Worm (Caenorhabditis elegans): ENCODE results near the gene fbxa-196.

The fbxa-196 gene

DNA sequence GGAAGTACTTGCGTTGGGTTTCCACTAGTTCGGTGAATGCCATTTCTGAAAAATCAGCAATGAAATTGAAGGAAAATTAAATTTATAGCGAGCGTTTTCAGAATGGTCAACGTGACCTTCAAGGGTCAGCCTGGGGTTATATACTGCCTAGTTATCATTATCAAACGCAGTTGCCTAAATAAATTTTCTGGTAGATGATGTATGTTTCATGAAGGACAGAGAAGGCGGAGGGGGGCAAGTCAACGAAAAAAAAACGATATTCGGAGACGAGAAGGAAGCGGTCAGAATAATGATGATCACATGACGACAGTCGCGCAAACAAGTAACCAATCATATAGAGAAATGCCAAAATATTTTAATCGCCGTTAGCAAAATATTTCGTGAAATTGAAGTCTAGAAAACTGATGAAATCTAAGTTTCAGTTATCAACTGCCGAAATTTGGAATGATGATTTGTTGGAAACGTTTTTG is 18.6 kb upstream of the fbxa-196 start, which contains the start of gene alh-4:
TSS of gene alh-4 (minus strand) at position 51 of the 470 bp plus-strand sequence.
- TF ChIP-seq unc-55 (GFP tag; optimal IDR thresholded peaks at IDR 0.05) (no peak), nhr-11 (tag; optimal IDR thresholded peaks at IDR 0.05) (no peak), nhr-25 (tag; optimal IDR thresholded peaks at IDR 0.05) (peak; percentile 66), unc-39 (tag; optimal IDR thresholded peaks at IDR 0.05) (no peak), Y55F3AM.14 (GFP tag; optimal IDR thresholded peaks at IDR 0.05) (no peak), nhr-129 (tag; optimal IDR thresholded peaks at IDR 0.05) (peak; percentile 16), egl-27 (tag; optimal IDR thresholded peaks at IDR 0.05) (no peak), ceh-16 (tag; optimal IDR thresholded peaks at IDR 0.05) (no peak), ztf-4 (tag; optimal IDR thresholded peaks at IDR 0.05) (no peak), ztf-1 (GFP tag; conservative IDR thresholded peaks at IDR 0.05) (no peak), sem-4 (tag; optimal IDR thresholded peaks at IDR 0.05) (no peak), nhr-23 (tag; optimal IDR thresholded peaks at IDR 0.05) (no peak), sma-9 (GFP tag; optimal IDR thresholded peaks at IDR 0.05) (peak; percentile 21), sma-9 (tag; optimal IDR thresholded peaks at IDR 0.05) (no peak), lsy-2 (tag; optimal IDR thresholded peaks at IDR 0.05) (no peak), blmp-1 (tag; optimal IDR thresholded peaks at IDR 0.05; ENCODE audit: insufficient read depth) (peak; percentile 3), dmd-4 (tag; optimal IDR thresholded peaks at IDR 0.05) (no peak), nhr-21 (tag; optimal IDR thresholded peaks at IDR 0.05) (peak; percentile 6), ama-1 (optimal IDR thresholded peaks at IDR 0.05) (no peak), ZK546.5 (tag; optimal IDR thresholded peaks at IDR 0.05) (no peak), gmeb-1 (tag; optimal IDR thresholded peaks at IDR 0.05) (peak; percentile 19), alr-1 (tag; optimal IDR thresholded peaks at IDR 0.05) (no peak), snpc-4 (tag; optimal IDR thresholded peaks at IDR 0.05) (no peak), mbf-1 (tag; optimal IDR thresholded peaks at IDR 0.05) (no peak), fos-1 (tag; optimal IDR thresholded peaks at IDR 0.05) (no peak), lin-39 (tag; optimal IDR thresholded peaks at IDR 0.05) (no peak), elt-3 (tag; optimal IDR thresholded peaks at IDR 0.05) (no peak), aly-2 (tag; optimal IDR thresholded peaks at IDR 0.05) (no peak), F13H6.1 (tag; optimal IDR thresholded peaks at IDR 0.05) (no peak), sma-3 (GFP tag; optimal IDR thresholded peaks at IDR 0.05) (peak; percentile 61)

DNA sequence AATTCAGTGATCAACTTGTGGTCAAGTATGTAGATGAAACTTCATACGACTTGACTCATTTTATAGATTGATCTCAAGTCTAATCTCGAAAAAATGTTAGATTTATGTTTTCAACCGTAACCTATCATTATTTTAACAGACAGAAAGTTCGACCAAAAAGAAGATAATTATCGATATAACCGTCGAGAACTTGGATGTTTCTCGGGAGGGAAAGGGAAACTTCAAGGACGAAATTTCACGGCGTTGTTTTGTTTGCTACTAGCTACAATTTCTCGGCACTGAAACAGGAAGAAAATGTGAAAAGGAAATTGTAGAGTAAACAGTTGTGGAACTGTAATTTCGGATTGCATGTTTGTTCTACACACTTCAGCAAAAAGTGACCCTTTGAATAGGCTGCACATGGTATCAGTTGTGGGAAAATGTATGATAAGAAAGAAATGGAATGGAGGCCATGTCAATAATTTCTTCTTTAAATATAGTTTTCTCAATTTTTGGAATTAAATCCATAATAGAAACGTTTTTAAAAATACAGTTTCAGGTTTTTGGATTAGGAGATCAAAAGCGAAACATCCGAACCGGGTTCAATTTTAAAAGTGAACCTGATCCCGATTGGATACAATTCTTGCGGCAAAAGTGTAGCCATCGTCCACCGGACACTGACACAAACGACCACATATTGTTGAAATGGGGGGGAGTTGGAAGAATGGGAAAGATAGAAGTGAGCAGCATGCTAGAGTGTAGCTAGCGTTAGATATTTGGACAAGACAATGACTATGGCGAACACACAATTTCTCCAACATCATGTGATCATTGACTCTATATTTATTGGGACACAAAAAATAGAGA is 17.7 kb upstream of the fbxa-196 start:
- TF ChIP-seq sem-4 (tag; optimal IDR thresholded peaks at IDR 0.05) = no peak
- no peak for TF ChIP-seq lin-11 (tag; optimal IDR thresholded peaks at IDR 0.05)
- TF ChIP-seq nhr-129 (tag; optimal IDR thresholded peaks at IDR 0.05) = peak; percentile 18
- TF ChIP-seq nhr-237 (tag; optimal IDR thresholded peaks at IDR 0.05) = no peak
- peak; percentile 26 for TF ChIP-seq sma-9 (GFP tag; optimal IDR thresholded peaks at IDR 0.05)
- TF ChIP-seq sma-9 (tag; optimal IDR thresholded peaks at IDR 0.05) = no peak
- TF ChIP-seq egl-27 (tag; optimal IDR thresholded peaks at IDR 0.05) = no peak
- no peak for TF ChIP-seq nhr-11 (tag; optimal IDR thresholded peaks at IDR 0.05)
- peak; percentile 21 for TF ChIP-seq crh-2 (tag; optimal IDR thresholded peaks at IDR 0.05)
- no peak for TF ChIP-seq nhr-23 (tag; optimal IDR thresholded peaks at IDR 0.05)
- peak; percentile 3 for TF ChIP-seq blmp-1 (tag; optimal IDR thresholded peaks at IDR 0.05; ENCODE audit: insufficient read depth)
- TF ChIP-seq C34F6.9 (tag; optimal IDR thresholded peaks at IDR 0.05) = no peak
- no peak for TF ChIP-seq aly-2 (tag; optimal IDR thresholded peaks at IDR 0.05)
- TF ChIP-seq ztf-1 (GFP tag; conservative IDR thresholded peaks at IDR 0.05) = no peak
- no peak for TF ChIP-seq zag-1 (tag; optimal IDR thresholded peaks at IDR 0.05)
- no peak for TF ChIP-seq nhr-25 (tag; optimal IDR thresholded peaks at IDR 0.05)
- TF ChIP-seq sma-3 (GFP tag; optimal IDR thresholded peaks at IDR 0.05) = peak; percentile 49
- no peak for TF ChIP-seq ceh-82 (tag; optimal IDR thresholded peaks at IDR 0.05)
- no peak for TF ChIP-seq nhr-21 (tag; optimal IDR thresholded peaks at IDR 0.05)

DNA sequence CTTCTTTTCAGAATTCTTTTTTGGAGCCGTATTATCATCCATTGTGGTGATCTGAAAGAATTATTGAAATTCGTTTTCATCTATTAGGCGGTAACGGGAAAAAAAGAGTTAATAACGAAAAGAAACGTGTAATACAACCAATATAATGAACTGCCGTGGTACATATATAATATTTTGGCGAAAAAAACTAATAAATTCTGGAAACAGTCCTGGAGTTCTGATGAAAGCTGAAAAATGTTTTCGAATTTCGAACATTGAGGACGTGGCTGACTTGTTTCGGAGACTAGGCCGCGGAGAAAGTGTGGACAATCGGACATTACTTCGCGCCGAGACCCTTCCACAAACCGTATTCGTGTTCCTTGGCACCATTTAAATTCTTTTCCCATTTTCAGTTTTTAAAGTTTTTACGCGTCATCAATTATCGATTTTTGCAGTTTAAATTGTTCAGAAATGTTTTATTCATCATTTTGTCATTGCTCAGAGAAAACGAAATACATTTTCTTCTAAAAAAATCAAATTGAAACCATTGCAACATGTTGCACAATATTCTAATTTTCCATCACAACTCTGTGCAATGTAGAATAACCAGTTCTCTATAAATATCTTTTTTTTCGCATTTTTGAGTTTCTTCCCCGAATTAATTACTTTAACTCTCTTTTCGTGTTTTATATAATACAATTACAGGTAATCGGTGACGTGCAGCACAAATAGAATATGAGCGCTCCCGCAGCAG is 14.8 kb upstream of the fbxa-196 start, which contains the start of the genes gad-1 and erfa-1:
TSS of gene gad-1 (minus strand) at position 51 of the 733 bp plus-strand sequence.
TSS of gene erfa-1 (plus strand) at position 683 of the 733 bp plus-strand sequence.
- TF ChIP-seq elt-3 (tag; optimal IDR thresholded peaks at IDR 0.05) (no peak), crh-2 (tag; optimal IDR thresholded peaks at IDR 0.05) (peak; percentile 65), ztf-11 (tag; optimal IDR thresholded peaks at IDR 0.05) (no peak), sma-9 (GFP tag; optimal IDR thresholded peaks at IDR 0.05) (peak; percentile 60), sma-9 (tag; optimal IDR thresholded peaks at IDR 0.05) (no peak), F13H6.1 (tag; optimal IDR thresholded peaks at IDR 0.05) (peak; percentile 2), nhr-21 (tag; optimal IDR thresholded peaks at IDR 0.05) (peak; percentile 46), sma-3 (GFP tag; optimal IDR thresholded peaks at IDR 0.05) (peak; percentile 26), lsy-2 (tag; optimal IDR thresholded peaks at IDR 0.05) (peak; percentile 24 to 91), lin-13 (GFP tag; optimal IDR thresholded peaks at IDR 0.05) (peak; percentile 24), ztf-1 (GFP tag; conservative IDR thresholded peaks at IDR 0.05) (no peak), C34F6.9 (tag; optimal IDR thresholded peaks at IDR 0.05) (peak; percentile 60), elt-1 (tag; optimal IDR thresholded peaks at IDR 0.05) (no peak), unc-62 (GFP tag; optimal IDR thresholded peaks at IDR 0.05) (no peak), lin-11 (tag; optimal IDR thresholded peaks at IDR 0.05) (peak; percentile 16), nhr-129 (tag; optimal IDR thresholded peaks at IDR 0.05) (peak; percentile 71), nhr-25 (tag; optimal IDR thresholded peaks at IDR 0.05) (peak; percentile 38), unc-55 (GFP tag; optimal IDR thresholded peaks at IDR 0.05) (peak; percentile 84)

Data from whole organism, L2 larva.